Fruit fly (Drosophila melanogaster): ENCODE results near the gene CG13983.
A peak's percentile ranks its signal among the peaks of the same experiment; 100 is the strongest.

The CG13983 gene

DNA sequence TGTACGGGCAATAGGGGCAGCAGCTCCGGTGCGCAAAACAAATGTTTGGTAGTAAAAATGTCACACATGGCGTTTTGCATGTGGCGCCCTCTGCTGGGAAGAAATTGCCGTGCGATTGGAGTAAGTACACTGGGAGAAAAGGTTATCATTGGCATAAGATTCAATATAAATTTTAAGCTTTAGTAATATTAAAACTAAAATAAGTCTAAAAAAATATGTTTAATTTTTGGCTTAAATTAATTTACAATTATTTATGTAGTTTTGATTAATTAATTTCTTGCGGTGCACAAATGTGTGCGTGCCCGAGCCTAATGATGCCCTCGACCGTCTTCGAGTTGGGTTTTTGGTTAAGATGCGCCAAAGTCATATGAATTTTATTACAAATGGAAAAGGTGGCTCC, 16.0 kb upstream of the CG13983 start (continued):
- TF ChIP-seq gro (GFP tag; optimal IDR thresholded peaks at IDR 0.05) (no peak), Optix (GFP tag; IDR thresholded peaks at IDR 0.05) (0 out of 3 replicates have a peak, but pooled peaks have one; percentile 29), CHES-1-like (GFP tag; optimal IDR thresholded peaks at IDR 0.05) (no peak), D19A (tag; optimal IDR thresholded peaks at IDR 0.05) (peak; percentile 55), CG3726 (GFP tag; IDR thresholded peaks at IDR 0.05) (peak; percentile 68; the same call in 1 of the 3 replicates), Six4 (GFP tag; optimal IDR thresholded peaks at IDR 0.05) (peak; percentile 52), Camta (GFP tag; optimal IDR thresholded peaks at IDR 0.05) (peak; percentile 2), D (optimal IDR thresholded peaks at IDR 0.05) (no peak), D (GFP tag; optimal IDR thresholded peaks at IDR 0.05) (peak; percentile 64), klu (GFP tag; IDR thresholded peaks at IDR 0.05) (no peak), dpn (GFP tag; optimal IDR thresholded peaks at IDR 0.05) (peak; percentile 43 to 59), CG4617 (GFP tag; optimal IDR thresholded peaks at IDR 0.05; ENCODE audit: borderline replicate concordance) (no peak), D19B (GFP tag; optimal IDR thresholded peaks at IDR 0.05) (no peak), sr (GFP tag; IDR thresholded peaks at IDR 0.05) (0 out of 3 replicates have a peak, but pooled peaks have one; percentile 12), br (optimal IDR thresholded peaks at IDR 0.05) (no peak), Mad (GFP tag; optimal IDR thresholded peaks at IDR 0.05) (peak; percentile 4), tup (GFP tag; optimal IDR thresholded peaks at IDR 0.05) (peak; percentile 4), Dip3 (GFP tag; optimal IDR thresholded peaks at IDR 0.05) (no peak), Ada2b (GFP tag; IDR thresholded peaks at IDR 0.05) (peak; percentile 70), CG4424 (GFP tag; optimal IDR thresholded peaks at IDR 0.05) (peak; percentile 64), maf-S (GFP tag; optimal IDR thresholded peaks at IDR 0.05) (no peak), stc (GFP tag; IDR thresholded peaks at IDR 0.05) (peak; percentile 73; the same call in 1 of the 2 replicates), jumu (GFP tag; optimal IDR thresholded peaks at IDR 0.05) (no peak), Hr51 (GFP tag; optimal IDR thresholded peaks at IDR 0.05) (peak in 1 of 2 experiments; percentile 67), wek (GFP tag; optimal IDR thresholded peaks at IDR 0.05) (no peak), CG34224 (GFP tag; IDR thresholded peaks at IDR 0.05; ENCODE audit: partially characterized antibody) (no peak), stwl (tag; optimal IDR thresholded peaks at IDR 0.05) (peak; percentile 10), CG2875 (GFP tag; optimal IDR thresholded peaks at IDR 0.05) (peak; percentile 12), CG14050 (GFP tag; IDR thresholded peaks at IDR 0.05) (peak; percentile 65), Awh (GFP tag; IDR thresholded peaks at IDR 0.05) (peak; percentile 72; the same call in 1 of the 2 replicates), CG6854 (GFP tag; optimal IDR thresholded peaks at IDR 0.05) (peak; percentile 10), CG14441 (GFP tag; IDR thresholded peaks at IDR 0.05) (peak; percentile 45; the same call in 1 of the 2 replicates), CG7963 (GFP tag; IDR thresholded peaks at IDR 0.05; ENCODE audit: partially characterized antibody) (no peak), CG17829 (tag; optimal IDR thresholded peaks at IDR 0.05) (peak; percentile 74), CG3995 (GFP tag; optimal IDR thresholded peaks at IDR 0.05) (no peak), tgo (GFP tag; IDR thresholded peaks at IDR 0.05) (peak; percentile 72), Sry-β (GFP tag; optimal IDR thresholded peaks at IDR 0.05) (no peak), CG6689 (GFP tag; IDR thresholded peaks at IDR 0.05) (peak; percentile 75), H15 (GFP tag; IDR thresholded peaks at IDR 0.05) (peak; percentile 53; the same call in 1 of the 3 replicates), YL-1 (GFP tag; optimal IDR thresholded peaks at IDR 0.05) (no peak), HmgD (GFP tag; optimal IDR thresholded peaks at IDR 0.05) (no peak), CG18262 (tag; optimal IDR thresholded peaks at IDR 0.05) (peak; percentile 73), CG3407 (GFP tag; optimal IDR thresholded peaks at IDR 0.05) (peak; percentile 38), CG1024 (GFP tag; IDR thresholded peaks at IDR 0.05) (peak; percentile 63), org-1 (GFP tag; optimal IDR thresholded peaks at IDR 0.05) (peak; percentile 18), Sox102F (GFP tag; optimal IDR thresholded peaks at IDR 0.05) (peak; percentile 71), nom (GFP tag; optimal IDR thresholded peaks at IDR 0.05) (no peak), fd96Cb (tag; optimal IDR thresholded peaks at IDR 0.05) (peak; percentile 61), CG6683 (GFP tag; optimal IDR thresholded peaks at IDR 0.05) (peak; percentile 31), zfh1 (GFP tag; IDR thresholded peaks at IDR 0.05) (peak; percentile 74), oc (tag; optimal IDR thresholded peaks at IDR 0.05) (peak; percentile 26)

All from whole organism, embryonic.